Worm (Caenorhabditis elegans): Measurements from ENCODE around the gene C06A6.4.

DNA sequence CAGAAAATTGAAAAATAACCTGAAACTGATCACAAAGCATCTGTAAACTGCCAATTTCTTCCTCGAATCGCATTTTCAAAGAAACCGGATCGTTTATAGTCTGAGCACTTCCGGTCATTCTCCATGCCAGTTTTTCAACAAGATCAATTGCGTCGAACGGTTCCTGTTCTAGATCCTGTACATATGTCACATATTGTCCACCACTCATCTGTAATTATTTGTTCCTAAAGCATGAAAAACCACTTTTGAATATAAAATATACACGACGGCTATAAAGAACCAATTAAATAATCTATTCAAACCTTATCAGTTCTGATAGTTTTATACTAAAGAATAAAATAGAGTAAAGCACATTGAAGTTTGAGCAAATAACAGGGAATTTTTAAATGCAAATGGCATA lies 46.8 kb downstream of the C06A6.4 start, which contains the start of gene sec-10:
- TF ChIP-seq ztf-23 (GFP tag; IDR thresholded peaks at IDR 0.05) (no peak), cog-1 (tag; optimal IDR thresholded peaks at IDR 0.05) (no peak), T22C8.4 (GFP tag; IDR thresholded peaks at IDR 0.05) (no peak), ref-1 (GFP tag; conservative IDR thresholded peaks at IDR 0.05) (no peak), ztf-29 (GFP tag; IDR thresholded peaks at IDR 0.05) (no peak), tab-1 (GFP tag; IDR thresholded peaks at IDR 0.05) (no peak), med-1 (GFP tag; optimal IDR thresholded peaks at IDR 0.05; ENCODE audit: insufficient read depth) (no peak)

All from whole organism, midembryonic.